Worm (Caenorhabditis elegans): ENCODE results near the gene cutc-1.

DNA sequence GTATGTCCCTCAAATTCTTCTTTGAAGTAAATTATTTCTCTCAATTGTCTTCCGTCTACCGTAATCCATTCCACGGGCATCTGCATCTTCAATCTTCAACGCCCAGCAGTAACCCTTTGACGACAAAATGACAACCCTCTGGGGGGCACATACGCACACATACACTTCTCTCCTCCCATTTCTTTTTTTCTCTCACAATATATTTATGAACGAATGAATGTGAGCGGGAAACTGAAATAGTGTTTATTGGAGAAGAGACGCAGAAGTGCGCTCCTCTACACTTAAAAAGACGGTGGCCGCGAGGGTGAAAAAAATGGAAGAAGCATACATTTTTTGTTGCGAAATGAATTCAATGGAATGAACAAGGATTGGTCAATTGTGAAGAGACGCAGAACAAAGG, 8.6 kb upstream of the cutc-1 start:
- TF ChIP-seq K12H6.12 (tag; optimal IDR thresholded peaks at IDR 0.05) (peak; percentile 67), cebp-1 (GFP tag; IDR thresholded peaks at IDR 0.05) (peak; percentile 90), cebp-1 (tag; optimal IDR thresholded peaks at IDR 0.05) (peak; percentile 94), let-526 (GFP tag; IDR thresholded peaks at IDR 0.05) (no peak), dpl-1 (GFP tag; optimal IDR thresholded peaks at IDR 0.05) (no peak), Y95B8A.8 (GFP tag; IDR thresholded peaks at IDR 0.05) (no peak)

Measured in whole organism, young adult.